Worm (Caenorhabditis elegans) whole organism, L3 larva: ENCODE measurements around the gene srx-1.

Experiments
- lin-39 ChIP-seq: fragments of 150-350 bp; optimal IDR thresholded peaks from 2 replicates; lab custom pipeline; 2018; ENCODE audit warnings: missing biosample characterization, missing genetic modification reagents, missing genetic modification characterization
- pha-4 ChIP-seq: fragments of 150-350 bp; optimal IDR thresholded peaks from 2 replicates; lab custom pipeline; 2014; ENCODE audit warnings: missing biosample characterization, missing genetic modification reagents, missing genetic modification characterization
- skn-1 ChIP-seq: fragments of 150-350 bp; optimal IDR thresholded peaks from 2 replicates; lab custom pipeline; 2014; ENCODE audit warnings: missing biosample characterization, missing genetic modification characterization

- TF ChIP-seq skn-1 (tag; lab: Kevin White, UChicago) = no peak
- TF ChIP-seq lin-39 = no peak
- no peak for TF ChIP-seq pha-4
Observed at ce11 chrV:8994272-8994671, 9.2 kb upstream of the srx-1 start.
